Fruit fly (Drosophila melanogaster) whole organism, embryonic: ENCODE results near the gene CG14102.

Source experiments
- B-H1 ChIP-seq: fragments of 200-800 bp; sonication (Bioruptor generic); IDR thresholded peaks from 3 replicates; pipeline ENCODE4 v1.3.6; 2022; ENCODE audit warnings: missing biosample characterization, missing genetic modification characterization
- Bgb ChIP-seq: fragments of 200-800 bp; sonication (Bioruptor generic); IDR thresholded peaks from 2 replicates; pipeline ENCODE4 v1.3.6; 2022; ENCODE audit warnings: missing biosample characterization, missing genetic modification characterization; ENCODE audit not compliant: partially characterized antibody
- CG11456 ChIP-seq: fragments of 200-800 bp; sonication (Bioruptor generic); IDR thresholded peaks from 3 replicates; pipeline ENCODE4 v1.3.6; 2022; ENCODE audit warnings: missing biosample characterization, missing genetic modification characterization
- CG12769 ChIP-seq: fragments of 200-800 bp; sonication (Bioruptor generic); optimal IDR thresholded peaks from 2 replicates; lab custom pipeline; 2019; ENCODE audit warnings: missing biosample characterization, mild to moderate bottlenecking, missing genetic modification characterization, moderate library complexity
- CG13775 ChIP-seq: fragments of 200-800 bp; sonication (Bioruptor generic); optimal IDR thresholded peaks from 3 replicates; lab custom pipeline; 2017; ENCODE audit warnings: missing biosample characterization, mild to moderate bottlenecking, missing genetic modification characterization
- CG14710 ChIP-seq: fragments of 200-800 bp; sonication (Bioruptor generic); optimal IDR thresholded peaks from 3 replicates; lab custom pipeline; 2019; ENCODE audit warnings: missing biosample characterization, mild to moderate bottlenecking, missing genetic modification characterization, moderate library complexity
- CG14860 ChIP-seq: fragments of 200-800 bp; sonication (Bioruptor generic); IDR thresholded peaks from 3 replicates; pipeline ENCODE4 v1.3.6; 2022; ENCODE audit warnings: missing biosample characterization, missing genetic modification characterization; ENCODE audit not compliant: partially characterized antibody
- CG15696 ChIP-seq: fragments of 200-800 bp; sonication (Bioruptor generic); optimal IDR thresholded peaks from 2 replicates; lab custom pipeline; 2019; ENCODE audit warnings: missing biosample characterization, mild to moderate bottlenecking, missing genetic modification characterization, moderate library complexity
- CG18011 ChIP-seq: fragments of 200-800 bp; sonication (Bioruptor generic); optimal IDR thresholded peaks from 2 replicates; lab custom pipeline; 2017; ENCODE audit warnings: missing biosample characterization, missing genetic modification characterization, mild to moderate bottlenecking, moderate library complexity, missing genotype
- CG18764 ChIP-seq: fragments of 200-800 bp; sonication (Bioruptor generic); optimal IDR thresholded peaks from 3 replicates; lab custom pipeline; 2016; ENCODE audit warnings: missing biosample characterization, missing genetic modification characterization
- CG31388 ChIP-seq: fragments of 200-800 bp; sonication (Bioruptor generic); optimal IDR thresholded peaks from 2 replicates; lab custom pipeline; 2016; ENCODE audit warnings: missing biosample characterization, missing genetic modification characterization
- CG34376 ChIP-seq: fragments of 200-800 bp; sonication (Bioruptor generic); optimal IDR thresholded peaks from 2 replicates; lab custom pipeline; 2018; ENCODE audit warnings: missing biosample characterization, mild to moderate bottlenecking, missing genetic modification characterization
- CG4360 ChIP-seq: fragments of 200-800 bp; sonication (Bioruptor generic); IDR thresholded peaks from 2 replicates; pipeline ENCODE4 v1.3.6; 2022; ENCODE audit warnings: missing biosample characterization, missing genetic modification characterization
- CG4617 ChIP-seq: fragments of 200-800 bp; sonication (Bioruptor generic); optimal IDR thresholded peaks from 3 replicates; lab custom pipeline; 2016; ENCODE audit warnings: missing biosample characterization, missing genetic modification characterization, borderline replicate concordance
- CG6765 ChIP-seq: fragments of 200-800 bp; sonication (Bioruptor generic); optimal IDR thresholded peaks from 3 replicates; lab custom pipeline; 2017; ENCODE audit warnings: missing biosample characterization, mild to moderate bottlenecking, missing genetic modification characterization
- CG7839 ChIP-seq: fragments of 200-800 bp; sonication (Bioruptor generic); optimal IDR thresholded peaks from 3 replicates; lab custom pipeline; 2018; ENCODE audit warnings: missing biosample characterization, mild to moderate bottlenecking, missing genetic modification characterization, moderate library complexity
- CG7987 ChIP-seq: fragments of 200-800 bp; sonication (Bioruptor generic); optimal IDR thresholded peaks from 2 replicates; lab custom pipeline; 2018; ENCODE audit warnings: missing biosample characterization, mild to moderate bottlenecking, missing genetic modification characterization, moderate library complexity
- CG9797 ChIP-seq: fragments of 200-800 bp; sonication (Bioruptor generic); optimal IDR thresholded peaks from 3 replicates; lab custom pipeline; 2018; ENCODE audit warnings: missing biosample characterization, mild to moderate bottlenecking, missing genetic modification characterization
- CHES-1-like ChIP-seq: fragments of 200-800 bp; sonication (Bioruptor generic); optimal IDR thresholded peaks from 2 replicates; lab custom pipeline; 2016; ENCODE audit warnings: missing biosample characterization, missing genetic modification characterization
- E2f2 ChIP-seq: fragments of 200-800 bp; sonication (Bioruptor generic); IDR thresholded peaks from 2 replicates; pipeline ENCODE4 v1.3.6; 2022; ENCODE audit warnings: missing biosample characterization, missing genetic modification characterization
- HLH4C ChIP-seq: fragments of 200-800 bp; sonication (Bioruptor generic); IDR thresholded peaks from 3 replicates; pipeline ENCODE4 v1.3.6; 2022; ENCODE audit warnings: missing biosample characterization, missing genetic modification characterization; ENCODE audit not compliant: partially characterized antibody
- NK7.1 ChIP-seq: fragments of 200-800 bp; sonication (Bioruptor generic); optimal IDR thresholded peaks from 3 replicates; lab custom pipeline; 2016; ENCODE audit warnings: missing biosample characterization, missing genetic modification characterization
- Nf-YB ChIP-seq: fragments of 200-800 bp; sonication (Bioruptor generic); optimal IDR thresholded peaks from 3 replicates; lab custom pipeline; 2019; ENCODE audit warnings: missing biosample characterization, mild to moderate bottlenecking, missing genetic modification characterization, moderate library complexity
- Rx ChIP-seq: fragments of 200-800 bp; sonication (Bioruptor generic); IDR thresholded peaks from 2 replicates; pipeline ENCODE4 v1.3.6; 2022; ENCODE audit warnings: missing biosample characterization, missing genetic modification characterization
- Sox100B ChIP-seq: fragments of 200-800 bp; sonication (Bioruptor generic); optimal IDR thresholded peaks from 3 replicates; lab custom pipeline; 2018; ENCODE audit warnings: missing biosample characterization, mild to moderate bottlenecking, missing genetic modification characterization
- Sry-β ChIP-seq: fragments of 200-800 bp; sonication (Bioruptor generic); optimal IDR thresholded peaks from 2 replicates; lab custom pipeline; 2018; ENCODE audit warnings: missing biosample characterization, mild to moderate bottlenecking, missing genetic modification characterization, moderate library complexity
- chm ChIP-seq: fragments of 200-800 bp; sonication (Bioruptor generic); IDR thresholded peaks from 2 replicates; pipeline ENCODE4 v1.3.6; 2022; ENCODE audit warnings: missing biosample characterization, missing genetic modification characterization
- knrl ChIP-seq: fragments of 200-800 bp; sonication (Bioruptor generic); IDR thresholded peaks from 3 replicates; pipeline ENCODE4 v1.3.6; 2022; ENCODE audit warnings: missing biosample characterization, missing genetic modification characterization; ENCODE audit not compliant: partially characterized antibody
- lmd ChIP-seq: fragments of 200-800 bp; sonication (Bioruptor generic); IDR thresholded peaks from 2 replicates; pipeline ENCODE4 v1.3.6; 2022; ENCODE audit warnings: missing biosample characterization, missing genetic modification characterization
- lov ChIP-seq, 2 experiments: fragments of 200-800 bp in 1 of 2; fragments of >200 bp in 1 of 2; sonication (Bioruptor generic) in 1 of 2; IDR thresholded peaks in 1 of 2; optimal IDR thresholded peaks in 1 of 2; 2 replicates in 1 of 2; 3 replicates in 1 of 2; pipeline versions ENCODE4 v1.3.6 to Lab custom; 2017 to 2022; ENCODE audit warnings: missing biosample characterization in 1 of 2, missing genetic modification characterization in 1 of 2
- nerfin-1 ChIP-seq: fragments of 200-800 bp; sonication (Bioruptor generic); optimal IDR thresholded peaks from 3 replicates; lab custom pipeline; 2019; ENCODE audit warnings: missing biosample characterization, mild to moderate bottlenecking, missing genetic modification characterization, moderate library complexity
- pfk ChIP-seq: fragments of 200-800 bp; sonication (Bioruptor generic); optimal IDR thresholded peaks from 2 replicates; lab custom pipeline; 2018; ENCODE audit warnings: missing biosample characterization, mild to moderate bottlenecking, missing genetic modification characterization, moderate library complexity
- pho ChIP-seq: fragments of 200-800 bp; sonication (Bioruptor generic); optimal IDR thresholded peaks from 2 replicates; lab custom pipeline; 2016; ENCODE audit warnings: missing biosample characterization, missing genetic modification characterization
- phol ChIP-seq: fragments of 200-800 bp; sonication (Bioruptor generic); optimal IDR thresholded peaks from 3 replicates; lab custom pipeline; 2018; ENCODE audit warnings: missing biosample characterization, mild to moderate bottlenecking, missing genetic modification characterization, moderate library complexity
- pum ChIP-seq: fragments of 200-800 bp; sonication (Bioruptor generic); optimal IDR thresholded peaks from 2 replicates; lab custom pipeline; 2016; ENCODE audit warnings: missing biosample characterization, missing genetic modification characterization
- seq ChIP-seq: fragments of 200-800 bp; sonication (Bioruptor generic); IDR thresholded peaks from 2 replicates; pipeline ENCODE4 v1.3.6; 2022; ENCODE audit warnings: missing biosample characterization, missing genetic modification characterization
- sima ChIP-seq: fragments of 200-800 bp; sonication (Bioruptor generic); optimal IDR thresholded peaks from 2 replicates; lab custom pipeline; 2016; ENCODE audit warnings: missing biosample characterization, missing genetic modification characterization
- slbo ChIP-seq: fragments of 200-800 bp; sonication (Bioruptor generic); IDR thresholded peaks from 2 replicates; pipeline ENCODE4 v1.3.6; 2022; ENCODE audit warnings: missing biosample characterization, missing genetic modification characterization
- sob ChIP-seq: fragments of 200-800 bp; sonication (Bioruptor generic); IDR thresholded peaks from 2 replicates; pipeline ENCODE4 v1.3.6; 2022; ENCODE audit warnings: missing biosample characterization, missing genetic modification characterization
- stc ChIP-seq: fragments of 200-800 bp; sonication (Bioruptor generic); IDR thresholded peaks from 2 replicates; pipeline ENCODE4 v1.3.6; 2022; ENCODE audit warnings: missing biosample characterization, missing genetic modification characterization
- stwl ChIP-seq: fragments of 200-800 bp; sonication (Bioruptor generic); optimal IDR thresholded peaks from 3 replicates; lab custom pipeline; 2018; ENCODE audit warnings: missing biosample characterization, mild to moderate bottlenecking, missing genetic modification characterization, moderate library complexity
- tin ChIP-seq: fragments of 200-800 bp; sonication (Bioruptor generic); optimal IDR thresholded peaks from 3 replicates; lab custom pipeline; 2016; ENCODE audit warnings: missing biosample characterization, missing genetic modification characterization
- trem ChIP-seq: fragments of 200-800 bp; optimal IDR thresholded peaks from 3 replicates; lab custom pipeline; 2019; ENCODE audit warnings: missing biosample characterization, mild to moderate bottlenecking, missing genetic modification characterization, moderate library complexity
- unc-4 ChIP-seq: fragments of 200-800 bp; sonication (Bioruptor generic); IDR thresholded peaks from 2 replicates; pipeline ENCODE4 v1.3.6; 2022; ENCODE audit warnings: missing biosample characterization, missing genetic modification characterization; ENCODE audit not compliant: partially characterized antibody
- wek ChIP-seq: fragments of 200-800 bp; sonication (Bioruptor generic); optimal IDR thresholded peaks from 3 replicates; lab custom pipeline; 2018; ENCODE audit warnings: missing biosample characterization, mild to moderate bottlenecking, missing genetic modification characterization, moderate library complexity

Gene CG14102

DNA sequence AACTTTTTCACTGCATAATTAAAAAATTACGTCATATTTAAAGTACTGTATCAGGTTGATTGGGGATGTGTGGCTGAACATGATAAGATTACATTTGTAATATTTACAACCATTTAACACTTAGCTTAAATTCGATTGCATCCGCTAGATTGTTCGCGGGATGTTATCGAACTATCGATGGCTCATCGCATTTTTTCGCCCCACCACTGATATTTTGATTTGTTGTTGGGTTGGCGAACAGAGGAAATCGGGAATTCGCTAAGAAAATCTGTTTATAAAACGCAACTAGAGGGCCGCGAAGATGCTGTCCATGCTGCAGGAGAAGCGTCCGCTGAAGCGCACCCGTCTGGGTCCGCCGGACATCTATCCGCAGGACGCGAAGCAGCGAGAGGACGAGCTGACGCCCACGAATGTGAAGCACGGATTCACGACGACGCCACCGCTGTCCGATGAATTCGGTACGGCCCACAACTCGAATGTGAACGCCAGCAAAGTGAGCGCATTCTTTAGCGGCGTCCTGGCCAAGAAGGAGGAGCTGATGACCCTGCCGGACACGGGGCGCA lies 35.4 kb upstream of the CG14102 start, which contains the start of gene kto (continued):
- no peak for TF ChIP-seq sima (GFP tag; lab: Kevin White, UChicago)
- peak; percentile 56 for TF ChIP-seq CG4617 (GFP tag; lab: Kevin White, UChicago)
- TF ChIP-seq CG18011 (GFP tag; lab: Kevin White, UChicago), result no peak
- peak; percentile 97 for TF ChIP-seq E2f2 (GFP tag; lab: Robert Waterston, UW)

DNA sequence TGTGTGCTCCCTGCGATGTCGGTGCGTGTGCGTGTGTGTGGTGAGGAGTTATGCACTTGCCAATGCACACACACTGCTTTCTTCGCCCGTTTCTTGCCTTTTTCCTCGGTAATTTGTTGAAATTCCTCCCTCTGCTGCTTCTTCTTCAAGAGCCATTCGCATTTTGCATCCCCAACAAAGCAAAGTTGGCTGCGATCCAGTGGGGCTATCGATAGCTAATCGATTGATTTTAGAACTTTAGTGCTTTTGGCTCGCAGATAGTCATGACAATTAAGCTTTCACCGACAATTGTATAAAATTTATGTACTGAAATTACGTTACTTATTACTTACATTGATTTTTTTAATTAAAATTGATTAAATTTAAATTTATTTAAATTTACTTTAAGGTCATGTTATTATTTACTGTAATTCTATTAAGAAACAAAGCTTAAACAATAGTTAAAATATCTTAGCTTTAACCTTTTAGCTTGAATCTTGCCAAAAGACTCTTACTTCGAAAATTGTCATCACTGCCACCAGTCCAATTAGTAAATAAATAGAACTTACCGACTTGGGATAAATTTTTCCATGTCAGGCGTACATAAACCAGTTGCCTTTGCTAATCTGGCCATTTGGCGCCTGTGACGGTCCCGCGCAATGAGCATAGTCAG lies 33.2 kb upstream of the CG14102 start, which contains the start of the genes trc and CG32221:
trc (minus strand) TSS at position 162 of the 652 bp plus-strand sequence.
CG32221 (plus strand) TSS at position 528 of the 652 bp plus-strand sequence.
- TF ChIP-seq B-H1 (GFP tag; lab: Robert Waterston, UW), result no peak
- TF ChIP-seq CG34376 (GFP tag; lab: Kevin White, UChicago), result peak; percentile 53
- peak; percentile 48; the same call in 1 of the 2 replicates for TF ChIP-seq seq (GFP tag; lab: Robert Waterston, UW)
- TF ChIP-seq CG7987, result peak; percentile 83
- peak; percentile 65 for TF ChIP-seq CG13775
- TF ChIP-seq trem, result peak; percentile 44
- peak; percentile 24 for TF ChIP-seq CG18764
- TF ChIP-seq CG7839 (tag; lab: Kevin White, UChicago), result no peak
- TF ChIP-seq lov (optimal IDR thresholded peaks at IDR 0.05; lab: Kevin White, UChicago), result no peak
- 0 out of 3 replicates have a peak, but pooled peaks have one; percentile 41 for TF ChIP-seq lov (GFP tag; IDR thresholded peaks at IDR 0.05; lab: Robert Waterston, UW)
- TF ChIP-seq CG9797 (GFP tag; lab: Kevin White, UChicago), result peak; percentile 12
- peak; percentile 84 for TF ChIP-seq Bgb
- TF ChIP-seq NK7.1, result no peak
- peak; percentile 15 for TF ChIP-seq CHES-1-like (GFP tag; lab: Kevin White, UChicago)
- TF ChIP-seq HLH4C (GFP tag; lab: Robert Waterston, UW), result peak; percentile 59
- peak; percentile 64; the same call in 2 of the 3 replicates for TF ChIP-seq CG14860 (GFP tag; lab: Robert Waterston, UW)
- peak; percentile 67 for TF ChIP-seq chm (GFP tag; lab: Robert Waterston, UW)
- TF ChIP-seq knrl, result peak; percentile 73
- TF ChIP-seq CG15696 (tag; lab: Kevin White, UChicago), result peak; percentile 10
- TF ChIP-seq CG6765 (GFP tag; lab: Kevin White, UChicago), result peak; percentile 51
- peak; percentile 13 for TF ChIP-seq Nf-YB (GFP tag; lab: Kevin White, UChicago)
- TF ChIP-seq CG14710 (tag; lab: Kevin White, UChicago), result peak; percentile 65
- TF ChIP-seq lmd (GFP tag; lab: Robert Waterston, UW), result peak; percentile 36; the same call in 1 of the 2 replicates
- TF ChIP-seq Sry-β (GFP tag; lab: Kevin White, UChicago), result peak; percentile 90
- peak; percentile 54 for TF ChIP-seq nerfin-1 (tag; lab: Kevin White, UChicago)
- TF ChIP-seq wek, result peak; percentile 39
- no peak for TF ChIP-seq CG12769 (tag; lab: Kevin White, UChicago)
- peak; percentile 71 for TF ChIP-seq sob (GFP tag; lab: Robert Waterston, UW)
- peak; percentile 34 for TF ChIP-seq tin (GFP tag; lab: Kevin White, UChicago)
- TF ChIP-seq Sox100B (GFP tag; lab: Kevin White, UChicago), result no peak
- TF ChIP-seq CG4360 (GFP tag; lab: Robert Waterston, UW), result no peak
- TF ChIP-seq pum (GFP tag; lab: Kevin White, UChicago), result peak; percentile 1
- peak; percentile 69 for TF ChIP-seq slbo (GFP tag; lab: Robert Waterston, UW)
- TF ChIP-seq CG31388 (GFP tag; lab: Kevin White, UChicago), result no peak
- peak; percentile 50 for TF ChIP-seq phol (tag; lab: Kevin White, UChicago)
- TF ChIP-seq pfk (GFP tag; lab: Kevin White, UChicago), result peak; percentile 56
- peak; percentile 11 for TF ChIP-seq pho (GFP tag; lab: Kevin White, UChicago)
- TF ChIP-seq unc-4, result peak; percentile 57; the same call in 1 of the 2 replicates
- TF ChIP-seq stc, result 0 out of 2 replicates have a peak, but pooled peaks have one; percentile 23
- TF ChIP-seq CG11456, result peak; percentile 57; the same call in 2 of the 3 replicates
- peak; percentile 59 for TF ChIP-seq Rx
- peak; percentile 53 for TF ChIP-seq stwl (tag; lab: Kevin White, UChicago)
